Worm (Caenorhabditis elegans) whole organism, mixed stage, embryonic: ENCODE measurements around the gene rgs-5.

Experiments used
- blmp-1 ChIP-seq: fragments of 150-350 bp; optimal IDR thresholded peaks from 2 replicates; lab custom pipeline; 2014; ENCODE audit warnings: missing biosample characterization, missing genetic modification characterization
- ceh-83 ChIP-seq: fragments of 200-800 bp; sonication (Bioruptor generic); optimal IDR thresholded peaks from 2 replicates; lab custom pipeline; 2018; ENCODE audit warnings: mild to moderate bottlenecking, missing genetic modification characterization, missing compliant biosample characterization
- elt-1 ChIP-seq: sonication (generic microtip); optimal IDR thresholded peaks from 2 replicates; lab custom pipeline; 2017; ENCODE audit warnings: missing genetic modification characterization, mild to moderate bottlenecking, missing compliant biosample characterization, antibody characterized with exemption, moderate library complexity, borderline replicate concordance; ENCODE audit not compliant: insufficient read depth
- lin-13 ChIP-seq: fragments of 150-350 bp; optimal IDR thresholded peaks from 2 replicates; lab custom pipeline; 2014; ENCODE audit warnings: missing biosample characterization, missing genetic modification characterization
- lsy-2 ChIP-seq: fragments of 150-350 bp; optimal IDR thresholded peaks from 2 replicates; lab custom pipeline; 2014; ENCODE audit warnings: missing biosample characterization, missing genetic modification characterization
- nhr-28 ChIP-seq: fragments of 150-350 bp; optimal IDR thresholded peaks from 2 replicates; lab custom pipeline; 2014; ENCODE audit warnings: missing biosample characterization, missing genetic modification characterization
- nhr-76 ChIP-seq: sonication (generic microtip); optimal IDR thresholded peaks from 2 replicates; lab custom pipeline; 2017; ENCODE audit warnings: missing biosample characterization, missing genetic modification characterization
- snpc-4 ChIP-seq: fragments of 150-350 bp; optimal IDR thresholded peaks from 2 replicates; lab custom pipeline; 2014; ENCODE audit warnings: missing biosample characterization, missing genetic modification characterization
- unc-62 ChIP-seq: fragments of 150-350 bp; optimal IDR thresholded peaks from 2 replicates; lab custom pipeline; 2014; ENCODE audit warnings: missing biosample characterization, missing genetic modification reagents, missing genetic modification characterization
- ztf-11 ChIP-seq: fragments of 150-350 bp; optimal IDR thresholded peaks from 2 replicates; lab custom pipeline; 2014; ENCODE audit warnings: missing biosample characterization, missing genetic modification characterization

DNA sequence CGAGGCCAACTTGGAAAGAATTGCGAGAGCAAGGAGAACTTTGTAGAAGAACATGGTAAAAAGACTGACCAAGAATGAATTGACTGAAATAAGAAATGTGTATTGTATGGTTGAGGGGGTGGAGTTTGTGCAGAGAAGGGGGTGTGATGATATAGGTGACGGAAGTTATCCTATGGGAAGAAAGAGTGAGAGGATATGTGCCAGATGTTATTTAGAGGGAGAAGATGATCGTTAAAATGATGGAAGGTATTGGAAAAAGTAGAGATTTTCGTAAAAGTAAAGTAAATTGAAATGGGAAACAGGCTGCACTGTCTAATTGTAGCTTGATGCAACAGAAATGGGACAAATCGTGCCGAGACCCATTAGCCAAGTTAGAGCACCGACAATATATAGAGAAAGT, 41.4 kb upstream of the rgs-5 start, which contains the start of gene sdz-21:
- TF ChIP-seq lsy-2 (tag; lab: Kevin White, UChicago) (no peak), nhr-76 (no peak), elt-1 (tag; lab: Kevin White, UChicago) (no peak), nhr-28 (tag; lab: Kevin White, UChicago) (no peak), snpc-4 (tag; lab: Kevin White, UChicago) (no peak), lin-13 (no peak), ceh-83 (GFP tag; lab: Kevin White, UChicago) (no peak), ztf-11 (tag; lab: Kevin White, UChicago) (no peak), unc-62 (GFP tag; lab: Kevin White, UChicago) (no peak), blmp-1 (tag; lab: Kevin White, UChicago) (no peak)
